Fruit fly (Drosophila melanogaster) whole organism, prepupa: ENCODE results near the gene Tmf.

Experiments used
- CG1621 ChIP-seq: fragments of 200-800 bp; sonication (Bioruptor generic); optimal IDR thresholded peaks from 3 replicates; lab custom pipeline; 2018; ENCODE audit warnings: missing biosample characterization, mild to moderate bottlenecking, missing genetic modification characterization
- CG32006 ChIP-seq: fragments of 200-800 bp; sonication (Bioruptor generic); optimal IDR thresholded peaks from 3 replicates; lab custom pipeline; 2017; ENCODE audit warnings: missing biosample characterization, mild to moderate bottlenecking, missing genetic modification characterization
- CG6792 ChIP-seq: fragments of 200-800 bp; sonication (Bioruptor generic); optimal IDR thresholded peaks from 3 replicates; lab custom pipeline; 2016; ENCODE audit warnings: missing biosample characterization, missing genetic modification characterization
- CG6854 ChIP-seq: fragments of 200-800 bp; sonication (Bioruptor generic); optimal IDR thresholded peaks from 2 replicates; lab custom pipeline; 2017; ENCODE audit warnings: missing biosample characterization, mild to moderate bottlenecking, missing genetic modification characterization
- Sox102F ChIP-seq: fragments of 200-800 bp; sonication (Bioruptor generic); optimal IDR thresholded peaks from 2 replicates; lab custom pipeline; 2016; ENCODE audit warnings: missing biosample characterization, mild to moderate bottlenecking, missing genetic modification characterization
- pdm3 ChIP-seq: fragments of 200-800 bp; sonication (Bioruptor generic); optimal IDR thresholded peaks from 3 replicates; lab custom pipeline; 2016; ENCODE audit warnings: missing biosample characterization, missing genetic modification characterization
- spab ChIP-seq: fragments of 200-800 bp; sonication (Bioruptor generic); optimal IDR thresholded peaks from 2 replicates; lab custom pipeline; 2017; ENCODE audit warnings: missing biosample characterization, mild to moderate bottlenecking, missing genetic modification characterization, missing genetic modification reagents
- svp ChIP-seq: fragments of 200-800 bp; sonication (Bioruptor generic); peaks from one replicate; lab custom pipeline; 2016; ENCODE audit warnings: missing biosample characterization, missing genetic modification characterization

- no peak for TF ChIP-seq svp (GFP tag; lab: Kevin White, UChicago)
- TF ChIP-seq CG6792 (GFP tag; lab: Kevin White, UChicago): no peak
- no peak for TF ChIP-seq CG1621 (tag; lab: Kevin White, UChicago)
- no peak for TF ChIP-seq Sox102F (GFP tag; lab: Kevin White, UChicago)
- TF ChIP-seq CG6854: no peak
- no peak for TF ChIP-seq pdm3
- no peak for TF ChIP-seq CG32006 (GFP tag; lab: Kevin White, UChicago)
- no peak for TF ChIP-seq spab (GFP tag; lab: Kevin White, UChicago)
Observed at dm6 chrX:6805404-6805803, 38.7 kb upstream of the Tmf start.
